Worm (Caenorhabditis elegans) whole organism, L3 larva: ENCODE data around the gene ntl-11.
A peak's percentile ranks its signal among the peaks of the same experiment; 100 is the strongest.

ENCODE experiments used
- R02D3.7 ChIP-seq: fragments of 150-350 bp; optimal IDR thresholded peaks from 2 replicates; lab custom pipeline; 2014; ENCODE audit warnings: missing biosample characterization, missing genetic modification characterization
- ZK546.5 ChIP-seq: sonication (generic microtip); optimal IDR thresholded peaks from 2 replicates; lab custom pipeline; 2017; ENCODE audit warnings: missing biosample characterization, missing genetic modification characterization
- aly-2 ChIP-seq: fragments of 150-350 bp; optimal IDR thresholded peaks from 2 replicates; lab custom pipeline; 2014; ENCODE audit warnings: missing biosample characterization, missing genetic modification characterization
- ama-1 ChIP-seq: fragments of 150-350 bp; optimal IDR thresholded peaks from 2 replicates; lab custom pipeline; 2018
- ceh-16 ChIP-seq: sonication (generic microtip); optimal IDR thresholded peaks from 2 replicates; lab custom pipeline; 2017; ENCODE audit warnings: missing biosample characterization, missing genetic modification characterization
- ceh-28 ChIP-seq: fragments of 150-350 bp; optimal IDR thresholded peaks from 2 replicates; lab custom pipeline; 2014; ENCODE audit warnings: missing biosample characterization, missing genetic modification reagents, missing genetic modification characterization
- ceh-82 ChIP-seq: fragments of 150-350 bp; optimal IDR thresholded peaks from 2 replicates; lab custom pipeline; 2014; ENCODE audit warnings: missing biosample characterization, missing genetic modification characterization
- ceh-9 ChIP-seq: sonication (generic microtip); optimal IDR thresholded peaks from 2 replicates; lab custom pipeline; 2018; ENCODE audit warnings: missing biosample characterization, missing genetic modification characterization
- daf-12 ChIP-seq: fragments of 150-350 bp; optimal IDR thresholded peaks from 2 replicates; lab custom pipeline; 2014; ENCODE audit warnings: missing biosample characterization, missing genetic modification reagents, missing genetic modification characterization
- egl-27 ChIP-seq: sonication (generic microtip); optimal IDR thresholded peaks from 4 replicates; lab custom pipeline; 2017; ENCODE audit warnings: missing biosample characterization, missing genetic modification reagents, missing genetic modification characterization
- egl-5 ChIP-seq: fragments of 150-350 bp; optimal IDR thresholded peaks from 2 replicates; lab custom pipeline; 2017; ENCODE audit warnings: missing biosample characterization, missing genetic modification reagents, missing genetic modification characterization, inconsistent platforms
- elt-1 ChIP-seq: fragments of 150-350 bp; optimal IDR thresholded peaks from 2 replicates; lab custom pipeline; 2014; ENCODE audit warnings: missing biosample characterization, missing genetic modification characterization
- elt-2 ChIP-seq: sonication (generic microtip); optimal IDR thresholded peaks from 2 replicates; lab custom pipeline; 2016; ENCODE audit warnings: missing genetic modification reagents, mild to moderate bottlenecking, missing genetic modification characterization, missing compliant biosample characterization
- elt-3 ChIP-seq, 3 experiments: fragments of 150-350 bp in 1 of 3; sonication (generic microtip) in 2 of 3; optimal IDR thresholded peaks; 2 replicates in 2 of 3; 4 replicates in 1 of 3; lab custom pipeline; 2014 to 2017; ENCODE audit warnings: missing biosample characterization in 3 of 3, missing genetic modification characterization in 3 of 3
- eor-1 ChIP-seq, 2 experiments: fragments of 150-350 bp; optimal IDR thresholded peaks; 2 replicates each; lab custom pipeline; 2014 to 2018; ENCODE audit warnings: missing biosample characterization in 2 of 2, missing genetic modification characterization in 2 of 2
- fkh-10 ChIP-seq: sonication (generic microtip); optimal IDR thresholded peaks from 2 replicates; lab custom pipeline; 2017; ENCODE audit warnings: missing biosample characterization, missing genetic modification reagents, missing genetic modification characterization
- fkh-2 ChIP-seq: fragments of 150-350 bp; optimal IDR thresholded peaks from 2 replicates; lab custom pipeline; 2014; ENCODE audit warnings: missing biosample characterization, missing genetic modification reagents, missing genetic modification characterization
- fos-1 ChIP-seq: fragments of 150-350 bp; optimal IDR thresholded peaks from 2 replicates; lab custom pipeline; 2014; ENCODE audit warnings: missing biosample characterization, missing genetic modification characterization
- hmg-11 ChIP-seq: sonication (generic microtip); optimal IDR thresholded peaks from 2 replicates; lab custom pipeline; 2016; ENCODE audit warnings: missing genetic modification characterization, missing compliant biosample characterization
- jun-1 ChIP-seq: fragments of 150-350 bp; optimal IDR thresholded peaks from 2 replicates; lab custom pipeline; 2014; ENCODE audit warnings: missing biosample characterization, missing genetic modification reagents, missing genetic modification characterization
- lin-15B ChIP-seq: fragments of 150-350 bp; optimal IDR thresholded peaks from 2 replicates; lab custom pipeline; 2014; ENCODE audit warnings: missing biosample characterization, missing genetic modification characterization
- lin-39 ChIP-seq: fragments of 150-350 bp; optimal IDR thresholded peaks from 2 replicates; lab custom pipeline; 2018; ENCODE audit warnings: missing biosample characterization, missing genetic modification reagents, missing genetic modification characterization
- lsy-12 ChIP-seq: sonication (generic microtip); optimal IDR thresholded peaks from 2 replicates; lab custom pipeline; 2016; ENCODE audit warnings: mild to moderate bottlenecking, missing genetic modification characterization, missing compliant biosample characterization
- mdl-1 ChIP-seq: fragments of 150-350 bp; optimal IDR thresholded peaks from 2 replicates; lab custom pipeline; 2014; ENCODE audit warnings: missing biosample characterization, missing genetic modification characterization
- mml-1 ChIP-seq: fragments of 150-350 bp; sonication (generic microtip); optimal IDR thresholded peaks from 3 replicates; lab custom pipeline; 2014; ENCODE audit warnings: missing biosample characterization, missing genetic modification characterization
- nfya-1 ChIP-seq: sonication (generic microtip); optimal IDR thresholded peaks from 2 replicates; lab custom pipeline; 2017; ENCODE audit warnings: missing genetic modification characterization, mild to moderate bottlenecking, missing compliant biosample characterization, antibody characterized with exemption, moderate library complexity; ENCODE audit not compliant: insufficient read depth
- nhr-11 ChIP-seq: fragments of 150-350 bp; optimal IDR thresholded peaks from 2 replicates; lab custom pipeline; 2014; ENCODE audit warnings: missing biosample characterization, missing genetic modification characterization
- nhr-12 ChIP-seq: fragments of 150-350 bp; optimal IDR thresholded peaks from 2 replicates; lab custom pipeline; 2014; ENCODE audit warnings: missing biosample characterization, missing genetic modification characterization
- nhr-23 ChIP-seq: fragments of 150-350 bp; optimal IDR thresholded peaks from 2 replicates; lab custom pipeline; 2014; ENCODE audit warnings: missing biosample characterization, missing genetic modification reagents, missing genetic modification characterization
- nhr-237 ChIP-seq: fragments of 150-350 bp; optimal IDR thresholded peaks from 2 replicates; lab custom pipeline; 2014; ENCODE audit warnings: missing biosample characterization, missing genetic modification characterization
- nhr-25 ChIP-seq: sonication (generic microtip); optimal IDR thresholded peaks from 2 replicates; lab custom pipeline; 2017; ENCODE audit warnings: missing biosample characterization, missing genetic modification characterization
- nhr-28 ChIP-seq: fragments of 150-350 bp; optimal IDR thresholded peaks from 2 replicates; lab custom pipeline; 2014; ENCODE audit warnings: missing biosample characterization, missing genetic modification characterization
- nhr-43 ChIP-seq: sonication (generic microtip); optimal IDR thresholded peaks from 2 replicates; lab custom pipeline; 2016; ENCODE audit warnings: mild to moderate bottlenecking, missing genetic modification characterization, missing compliant biosample characterization; ENCODE audit not compliant: poor library complexity, severe bottlenecking
- nhr-67 ChIP-seq: fragments of 150-350 bp; optimal IDR thresholded peaks from 2 replicates; lab custom pipeline; 2014; ENCODE audit warnings: missing biosample characterization, missing genetic modification characterization
- nhr-76 ChIP-seq: fragments of 150-350 bp; sonication (generic microtip); optimal IDR thresholded peaks from 5 replicates; lab custom pipeline; 2014; ENCODE audit warnings: missing biosample characterization, missing genetic modification characterization
- nhr-77 ChIP-seq: fragments of 150-350 bp; optimal IDR thresholded peaks from 2 replicates; lab custom pipeline; 2014; ENCODE audit warnings: missing biosample characterization, missing genetic modification characterization
- pha-4 ChIP-seq: fragments of 150-350 bp; optimal IDR thresholded peaks from 2 replicates; lab custom pipeline; 2014; ENCODE audit warnings: missing biosample characterization, missing genetic modification reagents, missing genetic modification characterization
- pqm-1 ChIP-seq: fragments of 150-350 bp; optimal IDR thresholded peaks from 2 replicates; lab custom pipeline; 2017; ENCODE audit warnings: missing biosample characterization, missing genetic modification characterization, inconsistent platforms
- sea-2 ChIP-seq: fragments of 150-350 bp; sonication (generic microtip); optimal IDR thresholded peaks from 4 replicates; lab custom pipeline; 2014; ENCODE audit warnings: missing biosample characterization, missing genetic modification reagents, missing genetic modification characterization
- skn-1 ChIP-seq: fragments of 150-350 bp; optimal IDR thresholded peaks from 2 replicates; lab custom pipeline; 2014; ENCODE audit warnings: missing biosample characterization, missing genetic modification characterization
- snpc-4 ChIP-seq: fragments of 150-350 bp; optimal IDR thresholded peaks from 2 replicates; lab custom pipeline; 2014; ENCODE audit warnings: missing biosample characterization, missing genetic modification characterization
- tbx-2 ChIP-seq: sonication (generic microtip); optimal IDR thresholded peaks from 2 replicates; lab custom pipeline; 2016; ENCODE audit warnings: mild to moderate bottlenecking, missing genetic modification characterization, missing compliant biosample characterization
- unc-39 ChIP-seq: sonication (generic microtip); optimal IDR thresholded peaks from 4 replicates; lab custom pipeline; 2017; ENCODE audit warnings: missing biosample characterization, missing genetic modification characterization
- unc-62 ChIP-seq: fragments of 150-350 bp; sonication (generic microtip); optimal IDR thresholded peaks from 4 replicates; lab custom pipeline; 2014; ENCODE audit warnings: missing biosample characterization, missing genetic modification reagents, missing genetic modification characterization
- zag-1 ChIP-seq: fragments of 150-350 bp; optimal IDR thresholded peaks from 2 replicates; lab custom pipeline; 2014; ENCODE audit warnings: missing biosample characterization, missing genetic modification characterization
- ztf-11 ChIP-seq: fragments of 150-350 bp; optimal IDR thresholded peaks from 2 replicates; lab custom pipeline; 2014; ENCODE audit warnings: missing biosample characterization, missing genetic modification characterization
- ztf-4 ChIP-seq: fragments of 150-350 bp; optimal IDR thresholded peaks from 2 replicates; lab custom pipeline; 2014; ENCODE audit warnings: missing biosample characterization, missing genetic modification characterization

Gene ntl-11

DNA sequence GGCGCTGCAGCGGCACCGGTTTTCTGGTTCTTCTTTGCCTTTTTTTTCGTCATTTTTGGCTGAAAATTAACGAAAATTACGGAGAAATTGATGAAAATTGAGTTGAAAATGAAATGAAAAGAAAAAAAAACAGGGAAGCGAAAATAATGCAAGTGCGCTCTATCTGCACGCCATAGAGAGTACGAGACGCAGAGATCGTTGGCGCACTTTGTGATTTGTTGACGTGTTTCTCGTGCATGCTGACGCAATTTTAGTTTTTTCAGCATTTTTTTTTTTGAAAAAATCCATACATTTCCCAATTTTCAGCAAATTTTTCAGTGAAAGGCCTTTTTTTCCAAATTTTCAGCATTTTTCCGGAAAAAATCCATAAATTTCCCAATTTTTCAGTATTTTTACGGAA, at the start of gene ntl-11:
ntl-11 (minus strand) TSS at position 66 of the 400 bp plus-strand sequence.
- TF ChIP-seq ZK546.5 (tag; lab: Kevin White, UChicago) = peak; percentile 49
- peak; percentile 95 for TF ChIP-seq nfya-1 (tag; lab: Kevin White, UChicago)
- no peak for TF ChIP-seq elt-3 (tag; optimal IDR thresholded peaks at IDR 0.05; lab: Kevin White, UChicago)
- TF ChIP-seq ama-1 (lab: Kevin White, UChicago) = peak; percentile 66
- TF ChIP-seq egl-5 (tag; lab: Kevin White, UChicago) = peak; percentile 89
- TF ChIP-seq nhr-237 (tag; lab: Kevin White, UChicago) = no peak
- TF ChIP-seq hmg-11 (tag; lab: Kevin White, UChicago) = peak; percentile 87
- no peak for TF ChIP-seq sea-2
- peak; percentile 91 for TF ChIP-seq snpc-4 (tag; lab: Kevin White, UChicago)
- peak; percentile 90 for TF ChIP-seq lsy-12
- peak; percentile 34 for TF ChIP-seq unc-62 (GFP tag; lab: Kevin White, UChicago)
- no peak for TF ChIP-seq ceh-9
- no peak for TF ChIP-seq ztf-11
- peak; percentile 61 for TF ChIP-seq egl-27 (tag; lab: Kevin White, UChicago)
- TF ChIP-seq nhr-76 (tag; lab: Kevin White, UChicago) = peak; percentile 74
- peak; percentile 95 for TF ChIP-seq nhr-11 (tag; lab: Kevin White, UChicago)
- peak; percentile 97 for TF ChIP-seq nhr-43
- peak; percentile 95 for TF ChIP-seq fkh-10 (GFP tag; lab: Kevin White, UChicago)
- TF ChIP-seq nhr-25 = peak; percentile 96
- no peak for TF ChIP-seq ceh-16
- peak; percentile 21 for TF ChIP-seq zag-1 (tag; lab: Kevin White, UChicago)
- peak; percentile 19 for TF ChIP-seq daf-12
- TF ChIP-seq nhr-28 (tag; lab: Kevin White, UChicago) = peak; percentile 50
- TF ChIP-seq elt-2 (tag; lab: Kevin White, UChicago) = peak; percentile 74
- peak; percentile 60 for TF ChIP-seq fkh-2 (tag; lab: Kevin White, UChicago)
- peak; percentile 29 for TF ChIP-seq unc-39 (tag; lab: Kevin White, UChicago)
- peak; percentile 99 for TF ChIP-seq lin-15B (tag; lab: Kevin White, UChicago)
- no peak for TF ChIP-seq mdl-1
- peak; percentile 53 for TF ChIP-seq elt-1 (tag; lab: Kevin White, UChicago)
- TF ChIP-seq fos-1 (tag; lab: Kevin White, UChicago) = no peak
- peak; percentile 80 for TF ChIP-seq ztf-4 (tag; lab: Kevin White, UChicago)
- TF ChIP-seq aly-2 (tag; lab: Kevin White, UChicago) = peak; percentile 47
- TF ChIP-seq mml-1 (tag; lab: Kevin White, UChicago) = no peak
- peak; percentile 97 for TF ChIP-seq pha-4 (tag; lab: Kevin White, UChicago)
- TF ChIP-seq R02D3.7 (tag; lab: Kevin White, UChicago) = peak; percentile 87
- TF ChIP-seq nhr-77 (tag; lab: Kevin White, UChicago) = peak; percentile 92
- peak; percentile 36 for TF ChIP-seq nhr-67 (tag; lab: Kevin White, UChicago)
- peak; percentile 95 for TF ChIP-seq jun-1 (tag; lab: Kevin White, UChicago)
- TF ChIP-seq skn-1 (tag; lab: Kevin White, UChicago) = peak; percentile 92
- peak; percentile 95 for TF ChIP-seq tbx-2 (tag; lab: Kevin White, UChicago)
- TF ChIP-seq ceh-28 (tag; lab: Kevin White, UChicago) = peak; percentile 94
- peak in 1 of 2 experiments; percentile 77 for TF ChIP-seq eor-1 (tag; optimal IDR thresholded peaks at IDR 0.05; lab: Kevin White, UChicago)
- no peak for TF ChIP-seq nhr-12 (tag; lab: Kevin White, UChicago)
- TF ChIP-seq pqm-1 (tag; lab: Kevin White, UChicago) = peak; percentile 85
- peak; percentile 72 for TF ChIP-seq lin-39
- TF ChIP-seq ceh-82 (tag; lab: Kevin White, UChicago) = peak; percentile 84
- peak; percentile 98 for TF ChIP-seq nhr-23 (tag; lab: Kevin White, UChicago)
